Fruit fly (Drosophila melanogaster): ENCODE data around the gene mtgo.

Gene mtgo

DNA sequence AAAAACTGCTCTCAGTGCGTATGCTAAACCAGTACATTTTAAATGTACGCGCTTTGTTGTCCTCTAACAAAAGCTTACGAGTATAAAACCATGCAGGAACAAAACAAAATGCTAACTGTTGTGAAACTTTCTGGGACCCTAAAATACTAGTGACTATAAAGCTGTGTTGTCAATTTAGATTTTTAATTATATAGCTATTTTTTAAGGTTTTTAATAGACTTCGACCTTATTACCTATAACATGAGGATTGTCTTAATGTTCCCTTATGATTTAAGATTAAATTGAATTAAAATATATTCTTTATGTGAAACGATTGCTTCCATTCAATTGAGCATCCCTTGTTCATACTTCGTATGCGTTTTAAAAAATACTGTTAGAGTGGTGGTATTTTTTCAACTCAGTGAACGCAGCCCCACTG lies 111.9 kb downstream of the mtgo start (continued):
- TF ChIP-seq CG14050 (GFP tag; IDR thresholded peaks at IDR 0.05): peak; percentile 56
- peak; percentile 69 for TF ChIP-seq CG18262 (tag; optimal IDR thresholded peaks at IDR 0.05)
- no peak for TF ChIP-seq CG3163 (GFP tag; optimal IDR thresholded peaks at IDR 0.05)
- peak; percentile 41 for TF ChIP-seq amos (GFP tag; IDR thresholded peaks at IDR 0.05; ENCODE audit: partially characterized antibody)
- TF ChIP-seq Optix (GFP tag; IDR thresholded peaks at IDR 0.05): no peak
- no peak for TF ChIP-seq CG6765 (GFP tag; optimal IDR thresholded peaks at IDR 0.05)
- TF ChIP-seq CG12391 (tag; optimal IDR thresholded peaks at IDR 0.05): peak; percentile 87
- peak; percentile 64 for TF ChIP-seq CG1602 (GFP tag; optimal IDR thresholded peaks at IDR 0.05)
- 0 out of 3 replicates have a peak, but pooled peaks have one; percentile 14 for TF ChIP-seq so (GFP tag; IDR thresholded peaks at IDR 0.05)
- no peak for TF ChIP-seq br (optimal IDR thresholded peaks at IDR 0.05)
- peak; percentile 35 for TF ChIP-seq YL-1 (GFP tag; optimal IDR thresholded peaks at IDR 0.05)
- TF ChIP-seq eyg (GFP tag; optimal IDR thresholded peaks at IDR 0.05): no peak
- TF ChIP-seq sens (GFP tag): peak; percentile 89
- TF ChIP-seq Taf1 (GFP tag; IDR thresholded peaks at IDR 0.05): peak; percentile 51; the same call in 1 of the 2 replicates
- TF ChIP-seq run (tag; optimal IDR thresholded peaks at IDR 0.05): peak; percentile 12
- no peak for TF ChIP-seq CG4282 (GFP tag; optimal IDR thresholded peaks at IDR 0.05)
- TF ChIP-seq stc (GFP tag; IDR thresholded peaks at IDR 0.05): peak; percentile 82
- TF ChIP-seq wek (GFP tag; optimal IDR thresholded peaks at IDR 0.05): no peak
- peak; percentile 58 for TF ChIP-seq Ets97D (GFP tag; optimal IDR thresholded peaks at IDR 0.05)
- no peak for TF ChIP-seq CG13296 (GFP tag; optimal IDR thresholded peaks at IDR 0.05)
- TF ChIP-seq Nf-YA (GFP tag; IDR thresholded peaks at IDR 0.05): no peak
- no peak for TF ChIP-seq tna (GFP tag; IDR thresholded peaks at IDR 0.05; ENCODE audit: partially characterized antibody)
- peak; percentile 10 for TF ChIP-seq CG10462 (GFP tag; optimal IDR thresholded peaks at IDR 0.05)
- TF ChIP-seq gro (GFP tag; optimal IDR thresholded peaks at IDR 0.05): no peak
- peak; percentile 61; the same call in 1 of the 2 replicates for TF ChIP-seq klu (GFP tag; IDR thresholded peaks at IDR 0.05)
- peak; percentile 46 for TF ChIP-seq BEAF-32 (GFP tag; optimal IDR thresholded peaks at IDR 0.05)
- no peak for TF ChIP-seq HLH4C (GFP tag; IDR thresholded peaks at IDR 0.05; ENCODE audit: partially characterized antibody)
- peak; percentile 58; the same call in 1 of the 3 replicates for TF ChIP-seq CG3726 (GFP tag; IDR thresholded peaks at IDR 0.05)
- TF ChIP-seq CG17802 (tag; optimal IDR thresholded peaks at IDR 0.05): no peak
- TF ChIP-seq chm (GFP tag; IDR thresholded peaks at IDR 0.05): no peak
- 0 out of 3 replicates have a peak, but pooled peaks have one; percentile 57 for TF ChIP-seq CG2889 (GFP tag; IDR thresholded peaks at IDR 0.05)
- no peak for TF ChIP-seq Opbp (GFP tag; IDR thresholded peaks at IDR 0.05; ENCODE audit: partially characterized antibody)
- no peak for TF ChIP-seq disco-r (GFP tag; optimal IDR thresholded peaks at IDR 0.05)
- peak; percentile 53 for TF ChIP-seq shn (GFP tag; optimal IDR thresholded peaks at IDR 0.05)
- TF ChIP-seq D (optimal IDR thresholded peaks at IDR 0.05): no peak
- no peak for TF ChIP-seq D (GFP tag; optimal IDR thresholded peaks at IDR 0.05)
- TF ChIP-seq Mes4 (GFP tag; optimal IDR thresholded peaks at IDR 0.05): no peak
- peak; percentile 10 for TF ChIP-seq CG4424 (GFP tag; optimal IDR thresholded peaks at IDR 0.05)
- TF ChIP-seq Blimp-1 (GFP tag; optimal IDR thresholded peaks at IDR 0.05): peak; percentile 70
- TF ChIP-seq CG16813 (GFP tag; IDR thresholded peaks at IDR 0.05; ENCODE audit: partially characterized antibody): no peak
- peak in 1 of 3 experiments; percentile 73 for TF ChIP-seq lola (GFP tag; optimal IDR thresholded peaks at IDR 0.05)
- peak; percentile 44 for TF ChIP-seq CG4617 (GFP tag; optimal IDR thresholded peaks at IDR 0.05; ENCODE audit: borderline replicate concordance)
- TF ChIP-seq ham (GFP tag; IDR thresholded peaks at IDR 0.05): peak; percentile 56; the same call in 1 of the 2 replicates
- no peak for TF ChIP-seq CG14860 (GFP tag; IDR thresholded peaks at IDR 0.05; ENCODE audit: partially characterized antibody)
- TF ChIP-seq insv (GFP tag; optimal IDR thresholded peaks at IDR 0.05): no peak
- TF ChIP-seq CG12659 (GFP tag; optimal IDR thresholded peaks at IDR 0.05): peak; percentile 66
- peak; percentile 72 for TF ChIP-seq CG14441 (GFP tag; IDR thresholded peaks at IDR 0.05)
- peak; percentile 52 for TF ChIP-seq CG2116 (GFP tag; optimal IDR thresholded peaks at IDR 0.05)
- no peak for TF ChIP-seq exex (tag; optimal IDR thresholded peaks at IDR 0.05)
- no peak for TF ChIP-seq CG1832 (GFP tag; optimal IDR thresholded peaks at IDR 0.05)
- TF ChIP-seq E2f1 (GFP tag; IDR thresholded peaks at IDR 0.05): peak; percentile 70

All from whole organism, embryonic.